Worm (Caenorhabditis elegans) whole organism, late embryonic: ENCODE measurements around the gene B0361.4.

ENCODE experiments used
- ahr-1 ChIP-seq: sonication (generic microtip); optimal IDR thresholded peaks from 2 replicates; lab custom pipeline; 2016; ENCODE audit warnings: missing genetic modification characterization, missing compliant biosample characterization
- ceh-34 ChIP-seq: sonication (generic microtip); optimal IDR thresholded peaks from 2 replicates; lab custom pipeline; 2016; ENCODE audit warnings: mild to moderate bottlenecking, missing genetic modification characterization, missing compliant biosample characterization
- nhr-11 ChIP-seq: fragments of 150-350 bp; optimal IDR thresholded peaks from 2 replicates; lab custom pipeline; 2014; ENCODE audit warnings: missing biosample characterization, missing genetic modification characterization
- pag-3 ChIP-seq: sonication (generic microtip); optimal IDR thresholded peaks from 2 replicates; lab custom pipeline; 2016; ENCODE audit warnings: missing compliant biosample characterization, missing genetic modification characterization, borderline replicate concordance
- syd-9 ChIP-seq: sonication (generic microtip); optimal IDR thresholded peaks from 2 replicates; lab custom pipeline; 2016; ENCODE audit warnings: mild to moderate bottlenecking, missing genetic modification characterization, moderate library complexity, missing compliant biosample characterization

DNA sequence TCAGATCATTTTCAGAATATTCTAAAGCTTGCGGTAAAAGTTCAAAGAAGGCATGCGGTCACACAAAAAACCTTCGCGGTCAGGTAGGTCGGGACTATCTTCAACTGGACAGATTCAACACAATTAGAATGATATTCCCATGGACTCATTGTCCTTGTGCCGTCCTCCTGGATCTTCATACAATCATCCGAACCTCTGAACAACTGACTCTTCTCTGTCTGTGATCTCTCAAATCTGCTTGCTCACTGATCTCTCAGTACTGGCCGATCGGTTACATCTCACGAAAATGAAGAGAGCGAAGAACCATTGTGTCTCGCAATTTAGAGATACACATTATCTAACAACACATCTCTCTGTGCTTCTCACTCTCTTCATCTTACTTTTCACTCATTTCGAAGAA, 43.3 kb upstream of the B0361.4 start:
- TF ChIP-seq pag-3 (tag; lab: Kevin White, UChicago) (no peak), syd-9 (tag; lab: Kevin White, UChicago) (no peak), ahr-1 (no peak), nhr-11 (tag; lab: Kevin White, UChicago) (no peak), ceh-34 (tag; lab: Kevin White, UChicago) (no peak)
